Worm (Caenorhabditis elegans): Measurements from ENCODE around the gene C03H5.6.

DNA sequence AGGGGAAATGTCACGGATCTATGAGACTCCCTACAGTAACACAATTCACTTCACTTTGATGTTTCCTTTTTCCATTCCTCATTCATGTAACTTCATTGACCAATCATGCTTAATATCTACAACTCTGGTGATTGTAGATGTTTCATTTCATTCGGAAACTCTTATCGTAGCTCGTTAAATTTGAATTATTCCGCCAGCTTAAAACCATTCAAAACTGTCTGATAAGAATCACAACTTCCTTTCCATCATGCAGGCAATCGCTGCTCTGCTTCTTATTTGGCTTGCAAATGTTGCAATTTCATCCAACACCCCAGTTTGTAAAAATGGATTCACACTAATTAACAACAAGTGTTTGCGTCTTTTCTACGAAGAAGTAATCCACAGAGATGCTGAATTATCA is 3.2 kb upstream of the C03H5.6 start, which contains the start of gene clec-10:
- TF ChIP-seq unc-62 (GFP tag; optimal IDR thresholded peaks at IDR 0.05) (no peak), eor-1 (tag; optimal IDR thresholded peaks at IDR 0.05) (no peak), jun-1 (tag; optimal IDR thresholded peaks at IDR 0.05) (no peak), nhr-237 (tag; optimal IDR thresholded peaks at IDR 0.05) (no peak), pha-4 (tag; optimal IDR thresholded peaks at IDR 0.05) (no peak), ZK546.5 (tag; optimal IDR thresholded peaks at IDR 0.05) (no peak), ama-1 (optimal IDR thresholded peaks at IDR 0.05) (no peak)

All from whole organism, L3 larva.